Worm (Caenorhabditis elegans): ENCODE measurements around the gene fut-5.

- TF ChIP-seq mab-5 (tag; optimal IDR thresholded peaks at IDR 0.05) (no peak), unc-62 (GFP tag; optimal IDR thresholded peaks at IDR 0.05) (no peak), unc-39 (tag; optimal IDR thresholded peaks at IDR 0.05) (no peak)
Observed at ce11 chrII:4638891-4639290, 28.6 kb downstream of the fut-5 start.
